Worm (Caenorhabditis elegans) whole organism, L2 larva: ENCODE data around the gene grl-14.

Experiments used
- ama-1 ChIP-seq: fragments of 150-350 bp; optimal IDR thresholded peaks from 2 replicates; lab custom pipeline; 2018; ENCODE audit warnings: inconsistent platforms
- egl-27 ChIP-seq: sonication (generic microtip); optimal IDR thresholded peaks from 3 replicates; lab custom pipeline; 2017; ENCODE audit warnings: missing biosample characterization, missing genetic modification reagents, missing genetic modification characterization
- elt-3 ChIP-seq: sonication (generic microtip); optimal IDR thresholded peaks from 2 replicates; lab custom pipeline; 2017; ENCODE audit warnings: missing biosample characterization, missing genetic modification characterization
- lin-39 ChIP-seq: fragments of 150-350 bp; optimal IDR thresholded peaks from 2 replicates; lab custom pipeline; 2014; ENCODE audit warnings: missing biosample characterization, missing genetic modification reagents, missing genetic modification characterization
- nhr-11 ChIP-seq: fragments of 150-350 bp; optimal IDR thresholded peaks from 2 replicates; lab custom pipeline; 2014; ENCODE audit warnings: missing biosample characterization, missing genetic modification characterization
- unc-39 ChIP-seq: fragments of 150-350 bp; optimal IDR thresholded peaks from 2 replicates; lab custom pipeline; 2014; ENCODE audit warnings: missing biosample characterization, missing genetic modification characterization

DNA sequence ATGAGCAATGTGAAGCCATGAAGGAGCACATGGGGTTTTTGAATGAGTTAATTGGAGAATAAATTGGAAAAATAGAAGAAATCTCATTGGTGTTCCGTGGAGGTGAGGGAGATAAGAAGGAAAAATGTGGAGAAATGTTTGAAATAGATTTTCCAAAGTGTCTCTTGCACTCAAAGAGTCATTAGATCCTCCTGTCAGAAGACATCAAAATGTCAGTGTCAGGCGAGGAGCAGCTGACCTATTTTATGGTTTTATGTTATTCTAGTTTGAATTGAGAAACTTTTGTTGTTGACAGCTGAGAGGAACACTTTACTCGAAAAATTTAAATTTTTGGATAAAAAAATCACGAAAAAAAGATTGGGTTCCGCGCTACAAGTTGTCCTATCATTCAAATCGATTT, 25.2 kb downstream of the grl-14 start, which contains the start of gene clec-264:
- no peak for TF ChIP-seq unc-39 (tag; lab: Kevin White, UChicago)
- no peak for TF ChIP-seq nhr-11
- no peak for TF ChIP-seq ama-1 (lab: Kevin White, UChicago)
- TF ChIP-seq elt-3 (tag; lab: Kevin White, UChicago): no peak
- no peak for TF ChIP-seq lin-39 (tag; lab: Kevin White, UChicago)
- TF ChIP-seq egl-27 (tag; lab: Kevin White, UChicago): no peak
